Worm (Caenorhabditis elegans): Measurements from ENCODE around the gene nhr-45.

The nhr-45 gene

DNA sequence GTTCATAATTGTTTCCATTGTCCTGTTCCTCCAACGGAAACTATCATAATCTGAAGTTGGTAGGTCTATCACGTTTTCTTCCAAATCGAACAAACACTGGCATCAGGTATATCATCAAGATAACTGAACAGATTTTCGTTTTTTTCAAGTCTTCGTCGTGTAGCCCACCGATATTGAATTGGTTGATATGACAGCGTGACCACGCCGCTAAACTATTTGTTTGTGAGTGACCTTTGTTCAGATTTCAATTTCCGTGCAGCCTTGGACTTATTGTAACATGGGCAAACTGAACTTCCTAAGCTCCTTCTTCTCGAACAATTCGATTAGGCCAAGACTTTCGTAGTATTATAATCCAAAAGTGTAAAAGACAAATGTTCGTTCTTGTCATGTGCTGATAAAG, 25.5 kb upstream of the nhr-45 start:
- no peak for TF ChIP-seq lin-39 (tag; optimal IDR thresholded peaks at IDR 0.05)
- TF ChIP-seq nhr-25 (tag; optimal IDR thresholded peaks at IDR 0.05) = peak; percentile 60

DNA sequence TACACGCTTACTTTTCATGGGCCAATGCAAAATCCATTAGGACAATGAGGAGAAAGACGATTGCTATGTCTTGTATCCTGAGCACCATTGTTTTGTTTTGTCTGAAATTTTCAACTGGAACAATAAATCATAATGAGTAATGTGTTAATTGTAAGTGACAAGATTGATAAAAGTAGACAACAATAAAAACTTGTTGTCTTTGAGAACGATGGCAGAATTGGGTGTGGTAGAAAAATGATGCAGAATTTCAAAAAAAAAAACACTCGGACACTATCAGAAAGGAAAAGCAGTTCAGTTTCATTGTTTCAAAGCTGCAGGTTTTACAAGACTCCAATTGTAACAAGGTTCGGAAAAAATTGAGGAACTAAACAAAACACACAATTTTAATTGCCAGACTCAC, 22.5 kb upstream of the nhr-45 start, which contains the start of gene K02G10.15:
K02G10.15 (minus strand) TSS at position 101 of the 400 bp plus-strand sequence.
- TF ChIP-seq eor-1 (tag; optimal IDR thresholded peaks at IDR 0.05) (no peak), R02D3.7 (tag; optimal IDR thresholded peaks at IDR 0.05) (no peak), nhr-11 (tag; optimal IDR thresholded peaks at IDR 0.05) (no peak), nfya-1 (tag; optimal IDR thresholded peaks at IDR 0.05; ENCODE audit: insufficient read depth) (no peak), elt-2 (tag; optimal IDR thresholded peaks at IDR 0.05) (no peak), mdl-1 (tag; optimal IDR thresholded peaks at IDR 0.05) (no peak), jun-1 (tag; optimal IDR thresholded peaks at IDR 0.05) (no peak), lin-15B (tag; optimal IDR thresholded peaks at IDR 0.05) (no peak), nhr-28 (tag; optimal IDR thresholded peaks at IDR 0.05) (no peak), unc-39 (tag; optimal IDR thresholded peaks at IDR 0.05) (no peak), ama-1 (optimal IDR thresholded peaks at IDR 0.05) (no peak), ZK546.5 (tag; optimal IDR thresholded peaks at IDR 0.05) (no peak), elt-1 (tag; optimal IDR thresholded peaks at IDR 0.05) (no peak), nhr-76 (tag; optimal IDR thresholded peaks at IDR 0.05) (no peak), snpc-4 (tag; optimal IDR thresholded peaks at IDR 0.05) (no peak), nhr-77 (tag; optimal IDR thresholded peaks at IDR 0.05) (no peak), lin-39 (tag; optimal IDR thresholded peaks at IDR 0.05) (no peak), aly-2 (tag; optimal IDR thresholded peaks at IDR 0.05) (no peak), sea-2 (GFP tag; optimal IDR thresholded peaks at IDR 0.05) (no peak), ztf-4 (tag; optimal IDR thresholded peaks at IDR 0.05) (no peak)

- no peak for TF ChIP-seq ZK546.5 (tag; optimal IDR thresholded peaks at IDR 0.05)
Observed at ce11 chrX:4678029-4678428, 17.9 kb upstream of the nhr-45 start, which contains the start of gene flp-11. TSS of gene flp-11 (minus strand) at chrX:4678129.

ce11 chrX:4676702-4677101, 16.6 kb upstream of the nhr-45 start:
- TF ChIP-seq fos-1 (tag; optimal IDR thresholded peaks at IDR 0.05) = no peak
- TF ChIP-seq hmg-11 (tag; optimal IDR thresholded peaks at IDR 0.05) = no peak
- no peak for TF ChIP-seq nhr-43 (tag; optimal IDR thresholded peaks at IDR 0.05; ENCODE audit: poor library complexity, severe bottlenecking)
- TF ChIP-seq ceh-28 (tag; optimal IDR thresholded peaks at IDR 0.05) = no peak
- no peak for TF ChIP-seq daf-12 (tag; optimal IDR thresholded peaks at IDR 0.05)
- TF ChIP-seq mdl-1 (tag; optimal IDR thresholded peaks at IDR 0.05) = no peak
- no peak for TF ChIP-seq lin-15B (tag; optimal IDR thresholded peaks at IDR 0.05)
- no peak for TF ChIP-seq ceh-16 (tag; optimal IDR thresholded peaks at IDR 0.05)
- no peak for TF ChIP-seq elt-3 (tag; optimal IDR thresholded peaks at IDR 0.05)
- no peak for TF ChIP-seq ztf-4 (tag; optimal IDR thresholded peaks at IDR 0.05)
- TF ChIP-seq nhr-67 (tag; optimal IDR thresholded peaks at IDR 0.05) = no peak
- no peak for TF ChIP-seq nhr-76 (tag; optimal IDR thresholded peaks at IDR 0.05)
- TF ChIP-seq mml-1 (tag; optimal IDR thresholded peaks at IDR 0.05) = no peak
- TF ChIP-seq unc-39 (tag; optimal IDR thresholded peaks at IDR 0.05) = no peak

- TF ChIP-seq elt-2 (tag; optimal IDR thresholded peaks at IDR 0.05) (peak; percentile 73), nhr-237 (tag; optimal IDR thresholded peaks at IDR 0.05) (no peak), pqm-1 (tag; optimal IDR thresholded peaks at IDR 0.05) (peak; percentile 42), tbx-2 (tag; optimal IDR thresholded peaks at IDR 0.05) (no peak), R02D3.7 (tag; optimal IDR thresholded peaks at IDR 0.05) (no peak)
Observed at ce11 chrX:4673165-4673756, 13.1 kb upstream of the nhr-45 start, which contains the start of gene tmem-135. TSS of gene tmem-135 (plus strand) at chrX:4673706.

DNA sequence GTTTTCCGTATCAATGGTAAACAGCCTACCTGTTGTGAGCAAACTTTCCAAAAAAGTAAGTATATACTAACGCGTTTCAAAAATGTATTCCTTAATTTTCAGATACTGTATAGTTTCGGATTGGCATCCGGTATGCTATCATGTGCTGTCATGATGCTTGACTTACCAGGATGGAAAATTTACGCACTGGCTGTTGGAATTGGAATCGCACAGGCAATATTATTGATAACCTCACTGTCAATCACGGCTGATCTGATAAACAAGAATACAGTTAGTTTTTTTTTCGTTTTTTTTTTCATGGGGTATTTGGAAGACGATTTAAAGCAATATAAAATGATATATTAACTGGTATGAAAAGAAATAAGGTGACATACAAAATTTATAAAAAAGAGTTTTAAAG, 11.7 kb upstream of the nhr-45 start:
- TF ChIP-seq pqm-1 (tag; optimal IDR thresholded peaks at IDR 0.05) (no peak), elt-2 (tag; optimal IDR thresholded peaks at IDR 0.05) (peak; percentile 48)

All from whole organism, L3 larva.